Worm (Caenorhabditis elegans) whole organism, early embryonic: ENCODE data around the gene zgpa-1.

ENCODE experiments used
- aly-1 ChIP-seq: sonication (generic microtip); optimal IDR thresholded peaks from 2 replicates; lab custom pipeline; 2016; ENCODE audit warnings: missing genetic modification characterization, missing compliant biosample characterization
- sea-1 ChIP-seq: fragments of 200-800 bp; sonication (Bioruptor generic); conservative IDR thresholded peaks from 2 replicates; pipeline ENCODE4 v1.3.6; 2022; ENCODE audit warnings: missing genetic modification characterization, missing compliant biosample characterization
- tra-4 ChIP-seq: sonication (generic microtip); optimal IDR thresholded peaks from 2 replicates; lab custom pipeline; 2017; ENCODE audit warnings: missing genetic modification characterization, missing compliant biosample characterization

DNA sequence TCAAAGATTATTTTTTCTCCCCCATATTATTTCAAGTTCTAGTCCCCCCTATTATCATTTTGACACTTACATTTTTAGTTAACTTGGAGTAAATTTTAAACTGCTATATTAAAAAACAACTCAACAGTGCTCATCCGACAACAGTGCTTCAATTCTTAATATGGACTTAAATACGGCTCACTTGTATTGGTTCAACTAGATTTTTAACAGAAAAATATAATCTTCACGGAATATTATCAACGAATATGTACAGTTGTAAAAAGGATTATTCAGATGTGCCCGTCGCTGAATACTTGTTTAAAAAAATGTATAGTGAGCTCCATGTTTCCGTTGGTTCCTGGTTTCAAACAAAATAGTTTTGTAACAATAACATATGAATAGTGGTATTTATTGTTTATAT, 12.3 kb downstream of the zgpa-1 start:
- no peak for TF ChIP-seq tra-4 (tag; lab: Kevin White, UChicago)
- TF ChIP-seq sea-1 (GFP tag; lab: Robert Waterston, UW): no peak
- no peak for TF ChIP-seq aly-1 (tag; lab: Kevin White, UChicago)
